Worm (Caenorhabditis elegans) whole organism, early embryonic: Measurements from ENCODE around the gene M57.1.

Experiments
- ama-1 ChIP-seq: fragments of 150-350 bp; optimal IDR thresholded peaks from 2 replicates; lab custom pipeline; 2014
- ceh-13 ChIP-seq: fragments of 200-800 bp; sonication (Bioruptor generic); optimal IDR thresholded peaks from 2 replicates; lab custom pipeline; 2018; ENCODE audit warnings: mild to moderate bottlenecking, missing genetic modification characterization, missing compliant biosample characterization
- ceh-36 ChIP-seq: sonication (generic microtip); optimal IDR thresholded peaks from 2 replicates; lab custom pipeline; 2016; ENCODE audit warnings: missing genetic modification characterization, inconsistent platforms, missing compliant biosample characterization
- ets-7 ChIP-seq: sonication (generic microtip); optimal IDR thresholded peaks from 2 replicates; lab custom pipeline; 2016; ENCODE audit warnings: missing genotype, missing genetic modification characterization, missing compliant biosample characterization
- flt-1 ChIP-seq: fragments of 200-800 bp; sonication (Bioruptor generic); IDR thresholded peaks from 2 replicates; pipeline ENCODE4 v1.3.6; 2022; ENCODE audit warnings: missing genetic modification characterization, missing compliant biosample characterization
- hmbx-1 ChIP-seq: sonication (generic microtip); optimal IDR thresholded peaks from 2 replicates; lab custom pipeline; 2016; ENCODE audit warnings: mild to moderate bottlenecking, missing genetic modification characterization, missing compliant biosample characterization
- hmg-4 ChIP-seq: fragments of 200-800 bp; sonication (Bioruptor generic); optimal IDR thresholded peaks from 2 replicates; lab custom pipeline; 2018; ENCODE audit warnings: mild to moderate bottlenecking, missing genetic modification characterization, missing compliant biosample characterization
- scrt-1 ChIP-seq: fragments of 200-800 bp; sonication (Bioruptor generic); IDR thresholded peaks from 2 replicates; pipeline ENCODE4 v1.3.6; 2022; ENCODE audit warnings: missing genetic modification characterization, missing compliant biosample characterization
- tra-4 ChIP-seq: sonication (generic microtip); optimal IDR thresholded peaks from 2 replicates; lab custom pipeline; 2017; ENCODE audit warnings: missing genetic modification characterization, missing compliant biosample characterization

- no peak for TF ChIP-seq tra-4 (tag; lab: Kevin White, UChicago)
- no peak for TF ChIP-seq ceh-13 (GFP tag; lab: Kevin White, UChicago)
- TF ChIP-seq hmbx-1 (tag; lab: Kevin White, UChicago) = no peak
- TF ChIP-seq ama-1 (lab: Kevin White, UChicago) = no peak
- TF ChIP-seq ceh-36 (tag; lab: Kevin White, UChicago) = no peak
- no peak for TF ChIP-seq scrt-1 (GFP tag; lab: Robert Waterston, UW)
- TF ChIP-seq flt-1 (GFP tag; lab: Robert Waterston, UW) = no peak
- TF ChIP-seq ets-7 = no peak
- TF ChIP-seq hmg-4 (GFP tag; lab: Kevin White, UChicago) = no peak
Measured at ce11 chrIV:3539253-3539652, 7.0 kb downstream of the M57.1 start.
